Fruit fly (Drosophila melanogaster): ENCODE measurements around the gene obst-E.

DNA sequence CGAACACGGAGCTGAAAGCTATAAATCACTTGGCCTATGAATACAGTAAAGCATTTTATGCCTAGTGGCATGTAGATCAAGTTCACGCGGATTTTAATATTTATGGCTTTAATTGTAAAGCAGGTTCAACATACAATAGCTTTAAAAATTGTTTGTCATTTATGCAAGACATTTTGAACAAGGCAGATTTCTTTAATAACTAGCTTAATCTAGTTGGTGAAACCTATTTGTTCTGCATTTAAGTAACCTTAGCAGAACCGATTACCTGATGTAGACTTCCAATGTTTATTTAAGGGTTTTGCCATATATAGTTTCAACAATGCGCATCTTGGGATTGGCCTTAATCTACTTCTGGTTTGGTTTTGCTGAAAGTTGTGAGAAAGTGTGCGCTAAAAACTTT is 45.3 kb upstream of the obst-E start, which contains the start of gene CG43307:
- no peak for TF ChIP-seq CG8478 (optimal IDR thresholded peaks at IDR 0.05)
- no peak for TF ChIP-seq usp (GFP tag; optimal IDR thresholded peaks at IDR 0.05)
- no peak for TF ChIP-seq pan (optimal IDR thresholded peaks at IDR 0.05)
- no peak for TF ChIP-seq psq (optimal IDR thresholded peaks at IDR 0.05)
- no peak for TF ChIP-seq EcR (GFP tag; optimal IDR thresholded peaks at IDR 0.05)
- no peak for TF ChIP-seq Dll (optimal IDR thresholded peaks at IDR 0.05)
